Fruit fly (Drosophila melanogaster): Measurements from ENCODE around the gene Eip74EF.

The Eip74EF gene

dm6 chr3L:17596897-17597296 is 22.2 kb downstream of the Eip74EF start (continued):
- peak; percentile 2 for TF ChIP-seq slou (GFP tag; optimal IDR thresholded peaks at IDR 0.05)
- TF ChIP-seq sens-2 (GFP tag; IDR thresholded peaks at IDR 0.05), result no peak
- no peak for TF ChIP-seq Trl (optimal IDR thresholded peaks at IDR 0.05)
- peak; percentile 25 for TF ChIP-seq Trl (GFP tag; optimal IDR thresholded peaks at IDR 0.05)
- no peak for TF ChIP-seq crc (GFP tag; optimal IDR thresholded peaks at IDR 0.05)
- TF ChIP-seq CG11695 (GFP tag; IDR thresholded peaks at IDR 0.05), result no peak
- no peak for TF ChIP-seq Nf-YA (GFP tag; IDR thresholded peaks at IDR 0.05)
- no peak for TF ChIP-seq ara (GFP tag; IDR thresholded peaks at IDR 0.05)
- no peak for TF ChIP-seq peb (GFP tag; IDR thresholded peaks at IDR 0.05)
- TF ChIP-seq lbe (GFP tag; optimal IDR thresholded peaks at IDR 0.05), result peak; percentile 66
- peak; percentile 69 for TF ChIP-seq zen (tag; optimal IDR thresholded peaks at IDR 0.05)
- TF ChIP-seq E2f1 (GFP tag; IDR thresholded peaks at IDR 0.05), result no peak
- no peak for TF ChIP-seq mam (GFP tag; optimal IDR thresholded peaks at IDR 0.05)
- TF ChIP-seq CG12155 (GFP tag; optimal IDR thresholded peaks at IDR 0.05), result peak; percentile 22
- no peak for TF ChIP-seq gsb-n (tag; optimal IDR thresholded peaks at IDR 0.05)
- TF ChIP-seq Aef1 (GFP tag; IDR thresholded peaks at IDR 0.05), result no peak
- TF ChIP-seq CG10431 (GFP tag; optimal IDR thresholded peaks at IDR 0.05), result no peak
- no peak for TF ChIP-seq dimm (GFP tag; IDR thresholded peaks at IDR 0.05)
- TF ChIP-seq ro (GFP tag; IDR thresholded peaks at IDR 0.05), result no peak
- TF ChIP-seq exex (tag; optimal IDR thresholded peaks at IDR 0.05), result peak; percentile 73
- no peak for TF ChIP-seq fd96Cb (tag; optimal IDR thresholded peaks at IDR 0.05)
- peak; percentile 11 for TF ChIP-seq CG8290 (GFP tag; optimal IDR thresholded peaks at IDR 0.05)
- TF ChIP-seq CG8290 (tag; optimal IDR thresholded peaks at IDR 0.05), result peak in 1 of 2 experiments; percentile 49
- TF ChIP-seq Dad (GFP tag; optimal IDR thresholded peaks at IDR 0.05), result peak; percentile 10
- no peak for TF ChIP-seq CG8924 (tag; optimal IDR thresholded peaks at IDR 0.05)
- TF ChIP-seq crp (GFP tag; optimal IDR thresholded peaks at IDR 0.05), result no peak
- TF ChIP-seq C15 (GFP tag; IDR thresholded peaks at IDR 0.05), result no peak
- no peak for TF ChIP-seq CG10462 (GFP tag; optimal IDR thresholded peaks at IDR 0.05)
- TF ChIP-seq CG11456 (GFP tag; IDR thresholded peaks at IDR 0.05), result no peak; the same call in 2 of the 3 replicates
- TF ChIP-seq Lim3 (GFP tag; IDR thresholded peaks at IDR 0.05), result no peak
- no peak for TF ChIP-seq Dfd (GFP tag; optimal IDR thresholded peaks at IDR 0.05)
- TF ChIP-seq Bgb (GFP tag; IDR thresholded peaks at IDR 0.05; ENCODE audit: partially characterized antibody), result peak; percentile 85
- TF ChIP-seq kni (GFP tag; optimal IDR thresholded peaks at IDR 0.05), result no peak
- TF ChIP-seq zfh1 (GFP tag; IDR thresholded peaks at IDR 0.05), result no peak
- no peak for TF ChIP-seq CG34422 (GFP tag; IDR thresholded peaks at IDR 0.05)
- TF ChIP-seq sd (tag; optimal IDR thresholded peaks at IDR 0.05), result no peak
- TF ChIP-seq Xrp1 (GFP tag; IDR thresholded peaks at IDR 0.05), result no peak
- no peak for TF ChIP-seq seq (GFP tag; IDR thresholded peaks at IDR 0.05)
- no peak for TF ChIP-seq scrt (GFP tag; optimal IDR thresholded peaks at IDR 0.05)
- TF ChIP-seq zen2 (GFP tag; IDR thresholded peaks at IDR 0.05; ENCODE audit: partially characterized antibody), result no peak
- no peak for TF ChIP-seq D19A (tag; optimal IDR thresholded peaks at IDR 0.05)
- no peak for TF ChIP-seq Usf (GFP tag; optimal IDR thresholded peaks at IDR 0.05)
- TF ChIP-seq nerfin-2 (GFP tag; IDR thresholded peaks at IDR 0.05; ENCODE audit: partially characterized antibody), result no peak
- TF ChIP-seq sim (GFP tag; IDR thresholded peaks at IDR 0.05), result no peak
- no peak for TF ChIP-seq CG6689 (GFP tag; IDR thresholded peaks at IDR 0.05)
- peak; percentile 49 for TF ChIP-seq abd-A (tag; optimal IDR thresholded peaks at IDR 0.05)
- TF ChIP-seq CG5953 (GFP tag; IDR thresholded peaks at IDR 0.05), result no peak
- TF ChIP-seq toy (GFP tag; IDR thresholded peaks at IDR 0.05), result no peak
- TF ChIP-seq cg (GFP tag; optimal IDR thresholded peaks at IDR 0.05), result no peak
- TF ChIP-seq inv (GFP tag; IDR thresholded peaks at IDR 0.05; ENCODE audit: partially characterized antibody), result peak; percentile 38; the same call in 1 of the 2 replicates
- no peak for TF ChIP-seq CG9215 (GFP tag; IDR thresholded peaks at IDR 0.05)
- TF ChIP-seq CG13894 (tag; optimal IDR thresholded peaks at IDR 0.05), result no peak
- peak; percentile 23 for TF ChIP-seq CG30403 (GFP tag; optimal IDR thresholded peaks at IDR 0.05)
- TF ChIP-seq CG8478 (optimal IDR thresholded peaks at IDR 0.05), result peak; percentile 78
